Fruit fly (Drosophila melanogaster): ENCODE results near the gene CarT.

DNA sequence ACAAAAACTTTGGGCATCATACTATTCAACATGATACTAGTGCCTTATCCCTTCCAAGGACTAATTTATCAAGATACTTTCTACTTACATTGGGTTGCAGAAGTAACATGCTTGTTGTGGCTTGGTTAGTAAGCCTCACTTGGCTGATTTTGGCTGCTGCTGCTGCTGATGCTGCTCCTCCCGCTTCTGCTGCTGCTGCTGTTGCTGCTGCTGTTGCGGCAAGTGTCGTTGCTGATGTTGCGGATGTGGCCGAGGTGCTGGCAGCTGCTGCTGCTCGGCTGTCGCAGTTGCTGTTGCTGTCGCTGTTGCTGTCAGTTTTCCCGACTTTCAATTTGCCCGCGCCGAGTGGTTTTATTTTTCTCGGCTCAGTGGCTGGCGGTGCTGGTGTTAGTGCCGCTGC lies 40.0 kb downstream of the CarT start:
- TF ChIP-seq CG8478 (optimal IDR thresholded peaks at IDR 0.05) (no peak), Dll (optimal IDR thresholded peaks at IDR 0.05) (no peak), psq (optimal IDR thresholded peaks at IDR 0.05) (no peak), EcR (GFP tag; optimal IDR thresholded peaks at IDR 0.05) (no peak)
